Fruit fly (Drosophila melanogaster): ENCODE data around the gene sw.
"Not testable (repeated sequence)": the region's sequence is repeated elsewhere in the genome, so short reads cannot be mapped to it uniquely, and the experiment has no call there.

dm6 chrX:20209503-20209902 lies 26.7 kb downstream of the sw start, which contains the start of gene SdicB:
- not testable (repeated sequence) for TF ChIP-seq Mnt (GFP tag; optimal IDR thresholded peaks at IDR 0.05); CG33017 (tag; optimal IDR thresholded peaks at IDR 0.05); cnc (optimal IDR thresholded peaks at IDR 0.05); pad (GFP tag; optimal IDR thresholded peaks at IDR 0.05)

All from whole organism, adult.